Worm (Caenorhabditis elegans) whole organism, L1 larva: ENCODE data around the gene ldh-1.
A peak's percentile ranks its signal among the peaks of the same experiment; 100 is the strongest.

Source experiments
- alr-1 ChIP-seq: fragments of 200-800 bp; sonication (Bioruptor generic); optimal IDR thresholded peaks from 2 replicates; lab custom pipeline; 2018; ENCODE audit warnings: borderline replicate concordance, mild to moderate bottlenecking, missing genetic modification characterization, missing compliant biosample characterization
- ama-1 ChIP-seq: fragments of 150-350 bp; optimal IDR thresholded peaks from 2 replicates; lab custom pipeline; 2014
- ceh-63 ChIP-seq: fragments of 200-800 bp; sonication (Bioruptor generic); optimal IDR thresholded peaks from 2 replicates; lab custom pipeline; 2018; ENCODE audit warnings: mild to moderate bottlenecking, missing genetic modification characterization, missing compliant biosample characterization
- ceh-8 ChIP-seq: fragments of 200-800 bp; sonication (Bioruptor generic); optimal IDR thresholded peaks from 2 replicates; lab custom pipeline; 2018; ENCODE audit warnings: mild to moderate bottlenecking, missing genetic modification characterization, moderate library complexity, missing compliant biosample characterization
- ceh-82 ChIP-seq, 3 experiments: fragments of 150-350 bp in 1 of 3; sonication (generic microtip) in 2 of 3; optimal IDR thresholded peaks; 2 replicates each; lab custom pipeline; 2014 to 2017; ENCODE audit warnings: missing biosample characterization in 3 of 3, missing genetic modification characterization in 3 of 3
- dsc-1 ChIP-seq: sonication (generic microtip); optimal IDR thresholded peaks from 2 replicates; lab custom pipeline; 2016; ENCODE audit warnings: mild to moderate bottlenecking, missing genetic modification characterization, missing compliant biosample characterization
- efl-1 ChIP-seq, 4 experiments: fragments of 150-350 bp; optimal IDR thresholded peaks in 3 of 4; peaks in 1 of 4; 1 replicate in 1 of 4; 2 replicates in 3 of 4; lab custom pipeline; 2014; ENCODE audit warnings: missing biosample characterization in 2 of 4, missing genetic modification characterization in 2 of 4, missing genetic modification reagents in 2 of 4
- egl-13 ChIP-seq: sonication (generic microtip); optimal IDR thresholded peaks from 2 replicates; lab custom pipeline; 2016; ENCODE audit warnings: missing genotype, missing genetic modification reagents, missing genetic modification characterization, missing compliant biosample characterization
- egl-27 ChIP-seq, 2 experiments: fragments of 150-350 bp in 1 of 2; sonication (generic microtip); optimal IDR thresholded peaks; 3 replicates each; lab custom pipeline; 2017 to 2018; ENCODE audit warnings: missing biosample characterization in 2 of 2, missing genetic modification characterization in 2 of 2, missing genetic modification reagents in 2 of 2
- elt-2 ChIP-seq: sonication (generic microtip); optimal IDR thresholded peaks from 2 replicates; lab custom pipeline; 2016; ENCODE audit warnings: missing genetic modification characterization, mild to moderate bottlenecking, inconsistent platforms, missing compliant biosample characterization, missing genetic modification reagents
- elt-3 ChIP-seq, 6 experiments: fragments of 150-350 bp in 1 of 6; sonication (generic microtip); optimal IDR thresholded peaks; 2 replicates each; lab custom pipeline; 2017 to 2018; ENCODE audit warnings: missing biosample characterization in 6 of 6, missing genetic modification characterization in 6 of 6, inconsistent platforms in 1 of 6
- fkh-10 ChIP-seq: sonication (generic microtip); optimal IDR thresholded peaks from 2 replicates; lab custom pipeline; 2017; ENCODE audit warnings: missing biosample characterization, missing genetic modification reagents, missing genetic modification characterization
- fkh-4 ChIP-seq: sonication (generic microtip); optimal IDR thresholded peaks from 2 replicates; lab custom pipeline; 2016; ENCODE audit warnings: missing compliant biosample characterization, missing genetic modification characterization, borderline replicate concordance
- fos-1 ChIP-seq: fragments of 150-350 bp; optimal IDR thresholded peaks from 2 replicates; lab custom pipeline; 2014; ENCODE audit warnings: missing biosample characterization, missing genetic modification characterization
- hpl-2 ChIP-seq: fragments of 150-350 bp; optimal IDR thresholded peaks from 2 replicates; lab custom pipeline; 2014; ENCODE audit warnings: missing biosample characterization, missing genetic modification reagents, missing genetic modification characterization
- jun-1 ChIP-seq: fragments of 150-350 bp; optimal IDR thresholded peaks from 2 replicates; lab custom pipeline; 2014; ENCODE audit warnings: missing biosample characterization, missing genetic modification reagents, missing genetic modification characterization
- lin-14 ChIP-seq: fragments of 200-800 bp; sonication (Bioruptor generic); optimal IDR thresholded peaks from 2 replicates; lab custom pipeline; 2018; ENCODE audit warnings: mild to moderate bottlenecking, missing genetic modification characterization, moderate library complexity, missing compliant biosample characterization
- lin-15B ChIP-seq: fragments of 150-350 bp; sonication (generic microtip); optimal IDR thresholded peaks from 3 replicates; lab custom pipeline; 2014; ENCODE audit warnings: missing biosample characterization, missing genetic modification characterization
- lin-35 ChIP-seq, 2 experiments: fragments of 150-350 bp; optimal IDR thresholded peaks; 2 replicates each; lab custom pipeline; 2014; ENCODE audit warnings: missing biosample characterization in 2 of 2, missing genetic modification characterization in 2 of 2, missing genetic modification reagents in 2 of 2
- lin-39 ChIP-seq: fragments of 150-350 bp; optimal IDR thresholded peaks from 2 replicates; lab custom pipeline; 2014; ENCODE audit warnings: missing biosample characterization, missing genetic modification reagents, missing genetic modification characterization
- lir-3 ChIP-seq: sonication (generic microtip); optimal IDR thresholded peaks from 2 replicates; lab custom pipeline; 2016; ENCODE audit warnings: mild to moderate bottlenecking, missing genetic modification characterization, moderate library complexity, missing compliant biosample characterization; ENCODE audit not compliant: poor library complexity
- lsy-2 ChIP-seq, 2 experiments: fragments of 150-350 bp; optimal IDR thresholded peaks; 2 replicates each; lab custom pipeline; 2014; ENCODE audit warnings: missing biosample characterization in 2 of 2, missing genetic modification characterization in 2 of 2
- mab-9 ChIP-seq: fragments of 200-800 bp; sonication (Bioruptor generic); IDR thresholded peaks from 2 replicates; pipeline ENCODE4 v1.3.6; 2022; ENCODE audit warnings: missing genetic modification reagents, missing genetic modification characterization, missing compliant biosample characterization
- mdl-1 ChIP-seq, 2 experiments: fragments of 150-350 bp; optimal IDR thresholded peaks; 2 replicates each; lab custom pipeline; 2014 to 2017; ENCODE audit warnings: missing biosample characterization in 2 of 2, missing genetic modification characterization in 2 of 2, inconsistent platforms in 1 of 2
- mef-2 ChIP-seq: fragments of 150-350 bp; optimal IDR thresholded peaks from 2 replicates; lab custom pipeline; 2014; ENCODE audit warnings: missing biosample characterization, missing genetic modification characterization
- mep-1 ChIP-seq: fragments of 150-350 bp; optimal IDR thresholded peaks from 2 replicates; lab custom pipeline; 2014; ENCODE audit warnings: missing biosample characterization, missing genetic modification characterization
- nhr-11 ChIP-seq: fragments of 150-350 bp; optimal IDR thresholded peaks from 2 replicates; lab custom pipeline; 2014; ENCODE audit warnings: missing biosample characterization, missing genetic modification characterization
- nhr-12 ChIP-seq: sonication (generic microtip); optimal IDR thresholded peaks from 2 replicates; lab custom pipeline; 2017; ENCODE audit warnings: missing biosample characterization, missing genetic modification characterization
- nhr-47 ChIP-seq: sonication (generic microtip); optimal IDR thresholded peaks from 2 replicates; lab custom pipeline; 2016; ENCODE audit warnings: mild to moderate bottlenecking, missing genetic modification characterization, moderate library complexity, missing compliant biosample characterization
- nhr-76 ChIP-seq: sonication (generic microtip); optimal IDR thresholded peaks from 2 replicates; lab custom pipeline; 2017; ENCODE audit warnings: missing biosample characterization, missing genetic modification characterization
- nhr-77 ChIP-seq: fragments of 150-350 bp; optimal IDR thresholded peaks from 2 replicates; lab custom pipeline; 2014; ENCODE audit warnings: missing biosample characterization, missing genetic modification characterization
- pag-3 ChIP-seq: sonication (generic microtip); optimal IDR thresholded peaks from 2 replicates; lab custom pipeline; 2017; ENCODE audit warnings: missing genetic modification characterization, mild to moderate bottlenecking, missing compliant biosample characterization, antibody characterized with exemption, borderline replicate concordance; ENCODE audit not compliant: insufficient read depth
- pqm-1 ChIP-seq: sonication (generic microtip); optimal IDR thresholded peaks from 3 replicates; lab custom pipeline; 2017; ENCODE audit warnings: missing biosample characterization, missing genetic modification characterization
- rnt-1 ChIP-seq: sonication (generic microtip); optimal IDR thresholded peaks from 2 replicates; lab custom pipeline; 2016; ENCODE audit warnings: mild to moderate bottlenecking, missing genetic modification characterization, moderate library complexity, missing compliant biosample characterization
- skn-1 ChIP-seq: fragments of 150-350 bp; optimal IDR thresholded peaks from 2 replicates; lab custom pipeline; 2014; ENCODE audit warnings: missing biosample characterization, missing genetic modification characterization
- snpc-4 ChIP-seq: fragments of 150-350 bp; optimal IDR thresholded peaks from 2 replicates; lab custom pipeline; 2014; ENCODE audit warnings: missing biosample characterization, missing genetic modification characterization
- sptf-1 ChIP-seq: fragments of 150-350 bp; optimal IDR thresholded peaks from 2 replicates; lab custom pipeline; 2014; ENCODE audit warnings: missing biosample characterization, missing genetic modification characterization
- sup-37 ChIP-seq: fragments of 200-800 bp; sonication (Bioruptor generic); optimal IDR thresholded peaks from 2 replicates; lab custom pipeline; 2018; ENCODE audit warnings: mild to moderate bottlenecking, missing genetic modification characterization, missing compliant biosample characterization
- unc-62 ChIP-seq: fragments of 150-350 bp; optimal IDR thresholded peaks from 2 replicates; lab custom pipeline; 2014; ENCODE audit warnings: missing biosample characterization, missing genetic modification reagents, missing genetic modification characterization
- unc-86 ChIP-seq: sonication (generic microtip); optimal IDR thresholded peaks from 2 replicates; lab custom pipeline; 2016; ENCODE audit warnings: missing genetic modification characterization, missing compliant biosample characterization
- xbp-1 ChIP-seq: sonication (generic microtip); optimal IDR thresholded peaks from 2 replicates; lab custom pipeline; 2016; ENCODE audit warnings: missing genetic modification characterization, missing compliant biosample characterization
- zag-1 ChIP-seq: fragments of 150-350 bp; optimal IDR thresholded peaks from 2 replicates; lab custom pipeline; 2014; ENCODE audit warnings: missing biosample characterization, missing genetic modification characterization
- ztf-11 ChIP-seq, 2 experiments: sonication (generic microtip); optimal IDR thresholded peaks; 2 replicates each; lab custom pipeline; 2016 to 2017; ENCODE audit warnings: missing genetic modification characterization in 2 of 2, missing biosample characterization in 1 of 2, missing compliant biosample characterization in 1 of 2

The ldh-1 gene

DNA sequence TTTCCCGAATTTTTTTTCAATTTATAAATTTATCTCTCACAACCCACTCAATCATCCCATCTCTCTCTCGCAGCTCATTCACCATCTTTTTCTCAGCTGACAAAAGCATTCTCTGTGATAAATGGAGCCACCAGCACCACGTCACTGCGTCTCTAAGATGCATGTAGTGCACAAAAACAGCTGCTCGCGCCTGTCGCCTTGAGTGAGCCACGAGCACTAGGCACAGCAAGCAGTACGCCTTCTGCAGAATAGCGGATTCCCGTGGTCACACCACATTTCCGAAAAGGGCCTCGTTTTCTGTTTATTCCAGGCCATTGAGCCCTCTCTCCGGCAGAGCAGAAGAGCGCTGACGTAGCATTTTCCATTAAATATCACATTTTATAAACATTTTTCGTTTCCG, 10.4 kb upstream of the ldh-1 start, which contains the start of gene F13D12.10 (continued):
- TF ChIP-seq pag-3 (tag; lab: Kevin White, UChicago), result no peak
- no peak for TF ChIP-seq unc-62
- no peak for TF ChIP-seq skn-1
- TF ChIP-seq lin-35 (GFP tag; optimal IDR thresholded peaks at IDR 0.05; lab: Kevin White, UChicago), result no peak
- no peak for TF ChIP-seq sup-37 (GFP tag; lab: Kevin White, UChicago)
- peak; percentile 54 for TF ChIP-seq lin-39 (tag; lab: Kevin White, UChicago)
- no peak for TF ChIP-seq ama-1 (lab: Kevin White, UChicago)
- TF ChIP-seq pqm-1, result no peak
- peak; percentile 17 to 34 for TF ChIP-seq lsy-2 (tag; optimal IDR thresholded peaks at IDR 0.05; lab: Kevin White, UChicago)
- TF ChIP-seq efl-1 (optimal IDR thresholded peaks at IDR 0.05; lab: Kevin White, UChicago), result peak in 1 of 2 experiments; percentile 23
- peak in 1 of 2 experiments; percentile 68 for TF ChIP-seq efl-1 (GFP tag; optimal IDR thresholded peaks at IDR 0.05 in 1 of 2; lab: Kevin White, UChicago)
- no peak for TF ChIP-seq ceh-63 (GFP tag; lab: Kevin White, UChicago)
- TF ChIP-seq snpc-4 (tag; lab: Kevin White, UChicago), result no peak
- no peak for TF ChIP-seq zag-1 (tag; lab: Kevin White, UChicago)
- TF ChIP-seq ztf-11 (tag; optimal IDR thresholded peaks at IDR 0.05; lab: Kevin White, UChicago), result no peak
- TF ChIP-seq mef-2, result no peak
- TF ChIP-seq mdl-1 (tag; optimal IDR thresholded peaks at IDR 0.05; lab: Kevin White, UChicago), result peak in 1 of 2 experiments; percentile 45
- TF ChIP-seq ceh-8 (GFP tag; lab: Kevin White, UChicago), result no peak
- peak; percentile 83 for TF ChIP-seq lin-14 (GFP tag; lab: Kevin White, UChicago)
- TF ChIP-seq rnt-1, result peak; percentile 85
- no peak for TF ChIP-seq alr-1
- TF ChIP-seq lir-3 (tag; lab: Kevin White, UChicago), result peak; percentile 26
- no peak for TF ChIP-seq egl-27 (tag; optimal IDR thresholded peaks at IDR 0.05; lab: Kevin White, UChicago)
- TF ChIP-seq sptf-1 (tag; lab: Kevin White, UChicago), result no peak
- TF ChIP-seq elt-2 (tag; lab: Kevin White, UChicago), result no peak
- TF ChIP-seq mab-9 (GFP tag; lab: Robert Waterston, UW), result no peak
- TF ChIP-seq nhr-47 (tag; lab: Kevin White, UChicago), result peak; percentile 10
- TF ChIP-seq fkh-10 (GFP tag; lab: Kevin White, UChicago), result no peak
- TF ChIP-seq nhr-77, result no peak
- no peak for TF ChIP-seq dsc-1
- TF ChIP-seq hpl-2 (GFP tag; lab: Kevin White, UChicago), result no peak
- TF ChIP-seq lin-15B (tag; lab: Kevin White, UChicago), result no peak
- no peak for TF ChIP-seq mep-1 (tag; lab: Kevin White, UChicago)
- TF ChIP-seq fos-1 (tag; lab: Kevin White, UChicago), result no peak
- TF ChIP-seq nhr-12, result no peak
- TF ChIP-seq ceh-82 (tag; optimal IDR thresholded peaks at IDR 0.05; lab: Kevin White, UChicago), result no peak
- TF ChIP-seq fkh-4 (tag; lab: Kevin White, UChicago), result no peak
- TF ChIP-seq egl-13, result no peak
- TF ChIP-seq xbp-1 (tag; lab: Kevin White, UChicago), result peak; percentile 37
- no peak for TF ChIP-seq jun-1 (tag; lab: Kevin White, UChicago)
- TF ChIP-seq elt-3 (tag; optimal IDR thresholded peaks at IDR 0.05; lab: Kevin White, UChicago), result no peak
- no peak for TF ChIP-seq unc-86 (tag; lab: Kevin White, UChicago)
- TF ChIP-seq, all 84 proteins: peak for 18

DNA sequence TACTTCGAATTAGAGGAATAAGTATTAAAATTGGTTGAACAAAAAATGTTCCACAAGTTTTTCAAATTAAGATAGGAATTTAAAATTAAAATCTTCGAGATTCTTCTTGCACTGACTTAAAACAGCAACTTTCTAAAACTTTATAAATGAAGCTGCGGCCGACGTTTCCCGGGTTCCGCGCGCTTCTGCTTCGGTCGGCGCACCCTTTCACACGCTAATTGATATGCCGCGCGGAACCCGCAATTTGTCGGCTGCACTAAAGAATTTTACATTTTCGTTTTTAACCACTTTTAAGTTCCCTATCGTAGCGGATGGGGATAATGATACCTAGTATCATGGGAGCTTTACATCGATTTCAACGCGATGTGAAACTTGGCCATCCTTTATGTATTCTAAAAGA, 9.3 kb upstream of the ldh-1 start:
- TF ChIP-seq nhr-76 (tag; lab: Kevin White, UChicago), result no peak
- TF ChIP-seq efl-1 (optimal IDR thresholded peaks at IDR 0.05; lab: Kevin White, UChicago), result no peak
- TF ChIP-seq efl-1 (GFP tag; optimal IDR thresholded peaks at IDR 0.05 in 1 of 2; lab: Kevin White, UChicago), result peak in 1 of 2 experiments; percentile 43
- peak; percentile 75 for TF ChIP-seq snpc-4 (tag; lab: Kevin White, UChicago)
- no peak for TF ChIP-seq skn-1
- TF ChIP-seq nhr-11 (tag; lab: Kevin White, UChicago), result no peak
